Fruit fly (Drosophila melanogaster): Measurements from ENCODE around the gene GATAd.

Gene GATAd

DNA sequence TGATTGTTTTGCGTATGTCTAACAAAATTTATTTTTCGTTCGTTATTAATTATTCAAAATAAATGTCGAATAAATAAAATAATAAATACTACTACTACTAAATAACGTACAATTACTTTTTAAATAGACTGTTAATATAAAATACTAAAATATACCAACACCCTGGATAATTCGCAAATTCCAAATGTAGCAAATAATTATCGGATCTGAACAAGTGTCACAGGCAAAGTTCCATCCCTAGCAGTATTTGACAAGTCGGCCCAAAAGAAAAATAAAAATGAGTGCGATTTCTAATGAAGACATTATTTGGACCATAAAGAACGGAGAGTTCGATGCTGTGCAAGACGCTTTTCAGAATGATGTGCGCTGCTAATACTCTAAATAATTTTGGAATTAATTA lies 7.9 kb downstream of the GATAd start, which contains the start of gene CG31715 (continued):
- TF ChIP-seq sug (tag; optimal IDR thresholded peaks at IDR 0.05) (peak; percentile 15), Xrp1 (GFP tag; IDR thresholded peaks at IDR 0.05) (0 out of 2 replicates have a peak, but pooled peaks have one; percentile 22), CG17568 (GFP tag; optimal IDR thresholded peaks at IDR 0.05) (no peak), MESR4 (GFP tag; optimal IDR thresholded peaks at IDR 0.05) (peak; percentile 25), az2 (GFP tag; optimal IDR thresholded peaks at IDR 0.05) (no peak), Dref (GFP tag; IDR thresholded peaks at IDR 0.05) (peak; percentile 57), CG9727 (GFP tag; optimal IDR thresholded peaks at IDR 0.05) (no peak), luna (GFP tag; optimal IDR thresholded peaks at IDR 0.05) (no peak), Spps (tag; optimal IDR thresholded peaks at IDR 0.05) (no peak), so (GFP tag; IDR thresholded peaks at IDR 0.05) (no peak), Ets65A (GFP tag) (peak; percentile 51), CG17361 (GFP tag; IDR thresholded peaks at IDR 0.05) (no peak), CG15696 (tag; optimal IDR thresholded peaks at IDR 0.05) (no peak), sens (GFP tag) (peak; percentile 77), unc-4 (GFP tag; IDR thresholded peaks at IDR 0.05; ENCODE audit: partially characterized antibody) (peak; percentile 45; the same call in 1 of the 2 replicates), YL-1 (GFP tag; optimal IDR thresholded peaks at IDR 0.05) (peak; percentile 21), vvl (GFP tag; IDR thresholded peaks at IDR 0.05) (peak; percentile 48; the same call in 1 of the 2 replicates), CoRest (tag; optimal IDR thresholded peaks at IDR 0.05) (peak; percentile 0), CG32767 (GFP tag; IDR thresholded peaks at IDR 0.05) (no peak), CG14441 (GFP tag; IDR thresholded peaks at IDR 0.05) (no peak), amos (GFP tag; IDR thresholded peaks at IDR 0.05; ENCODE audit: partially characterized antibody) (peak; percentile 60; the same call in 1 of the 2 replicates), gfzf (GFP tag; optimal IDR thresholded peaks at IDR 0.05) (peak; percentile 34), inv (GFP tag; IDR thresholded peaks at IDR 0.05; ENCODE audit: partially characterized antibody) (peak; percentile 29; the same call in 1 of the 2 replicates), bab2 (GFP tag; optimal IDR thresholded peaks at IDR 0.05) (no peak), CG16813 (GFP tag; IDR thresholded peaks at IDR 0.05; ENCODE audit: partially characterized antibody) (peak; percentile 47; the same call in 1 of the 3 replicates), danr (GFP tag; IDR thresholded peaks at IDR 0.05) (no peak), bsh (GFP tag; optimal IDR thresholded peaks at IDR 0.05) (peak in 1 of 2 experiments; percentile 7), aop (GFP tag; IDR thresholded peaks at IDR 0.05) (no peak), Hr3 (GFP tag; optimal IDR thresholded peaks at IDR 0.05) (peak; percentile 37), Camta (GFP tag; optimal IDR thresholded peaks at IDR 0.05) (no peak), lbe (GFP tag; optimal IDR thresholded peaks at IDR 0.05) (peak; percentile 44), CG4282 (GFP tag; optimal IDR thresholded peaks at IDR 0.05) (no peak), D19A (tag; optimal IDR thresholded peaks at IDR 0.05) (peak; percentile 8), Dp (GFP tag; optimal IDR thresholded peaks at IDR 0.05) (peak; percentile 12), hbn (GFP tag; IDR thresholded peaks at IDR 0.05; ENCODE audit: partially characterized antibody) (peak; percentile 42; the same call in 1 of the 2 replicates), MBD-R2 (GFP tag; IDR thresholded peaks at IDR 0.05) (peak; percentile 66), CG13424 (tag; optimal IDR thresholded peaks at IDR 0.05) (peak; percentile 30), slbo (GFP tag; IDR thresholded peaks at IDR 0.05) (peak; percentile 66), Sox100B (GFP tag; optimal IDR thresholded peaks at IDR 0.05) (peak; percentile 18), Doc2 (GFP tag; IDR thresholded peaks at IDR 0.05) (no peak), CG14710 (tag; optimal IDR thresholded peaks at IDR 0.05) (peak; percentile 23), CG6854 (GFP tag; optimal IDR thresholded peaks at IDR 0.05) (no peak), Opbp (GFP tag; IDR thresholded peaks at IDR 0.05; ENCODE audit: partially characterized antibody) (peak; percentile 45; the same call in 1 of the 3 replicates), CG2116 (GFP tag; optimal IDR thresholded peaks at IDR 0.05) (peak; percentile 39), CG4730 (GFP tag; IDR thresholded peaks at IDR 0.05) (no peak), CG34224 (GFP tag; IDR thresholded peaks at IDR 0.05; ENCODE audit: partially characterized antibody) (peak; percentile 72), CG10267 (tag; optimal IDR thresholded peaks at IDR 0.05) (peak; percentile 14), Rx (GFP tag; IDR thresholded peaks at IDR 0.05) (no peak), PHDP (tag; optimal IDR thresholded peaks at IDR 0.05) (peak; percentile 39), knrl (GFP tag; IDR thresholded peaks at IDR 0.05; ENCODE audit: partially characterized antibody) (0 out of 3 replicates have a peak, but pooled peaks have one; percentile 28)

All from whole organism, embryonic.